Worm (Caenorhabditis elegans) whole organism, mixed stage, embryonic: Measurements from ENCODE around the gene T12B5.15.

Source experiments
- elt-1 ChIP-seq: sonication (generic microtip); optimal IDR thresholded peaks from 2 replicates; lab custom pipeline; 2017; ENCODE audit warnings: missing genetic modification characterization, mild to moderate bottlenecking, missing compliant biosample characterization, antibody characterized with exemption, moderate library complexity, borderline replicate concordance; ENCODE audit not compliant: insufficient read depth
- nhr-28 ChIP-seq: fragments of 150-350 bp; optimal IDR thresholded peaks from 2 replicates; lab custom pipeline; 2014; ENCODE audit warnings: missing biosample characterization, missing genetic modification characterization
- pha-4 ChIP-seq: fragments of 150-350 bp; optimal IDR thresholded peaks from 2 replicates; lab custom pipeline; 2018; ENCODE audit warnings: missing biosample characterization, missing genetic modification reagents, missing genetic modification characterization
- sem-2 ChIP-seq: fragments of 200-800 bp; sonication (Bioruptor generic); optimal IDR thresholded peaks from 2 replicates; lab custom pipeline; 2018; ENCODE audit warnings: mild to moderate bottlenecking, missing genetic modification characterization, missing compliant biosample characterization
- sptf-1 ChIP-seq: sonication (generic microtip); optimal IDR thresholded peaks from 2 replicates; lab custom pipeline; 2017; ENCODE audit warnings: mild to moderate bottlenecking, missing genetic modification characterization, moderate library complexity, missing compliant biosample characterization

ce11 chrIII:916897-917296 is 37.6 kb downstream of the T12B5.15 start, which contains the start of gene idpp-13:
- TF ChIP-seq sptf-1 (no peak), sem-2 (GFP tag; lab: Kevin White, UChicago) (no peak), nhr-28 (tag; lab: Kevin White, UChicago) (no peak), pha-4 (no peak), elt-1 (no peak)
